Fruit fly (Drosophila melanogaster): Measurements from ENCODE around the gene Timp.

Timp gene

DNA sequence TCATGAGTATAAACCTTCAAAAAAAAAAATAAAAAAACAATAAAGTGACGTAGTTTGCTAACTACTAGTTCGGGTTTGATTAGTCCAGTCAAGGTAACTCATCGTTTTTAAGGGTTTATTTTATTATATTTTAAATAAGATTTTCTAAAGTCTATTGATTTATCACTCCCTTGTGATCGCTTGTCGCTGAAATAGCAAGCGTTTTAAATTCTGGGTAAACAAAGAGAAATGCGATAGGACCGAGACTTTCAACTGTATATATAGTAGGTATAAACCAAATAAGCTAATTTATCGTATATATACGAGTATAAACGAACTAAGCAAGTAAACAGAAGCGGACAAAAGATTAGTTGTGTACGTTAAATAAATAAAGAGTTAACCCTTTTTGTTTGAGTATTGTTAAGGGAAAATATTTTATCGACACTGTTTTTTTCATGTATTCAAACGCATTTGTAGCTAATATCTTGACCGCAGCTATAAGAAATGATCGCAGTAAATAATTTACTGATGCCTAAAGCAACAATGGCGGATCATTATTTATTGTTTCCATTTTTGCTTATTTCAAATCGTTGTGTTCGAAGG lies 44.2 kb downstream of the Timp start (continued):
- TF ChIP-seq pzg (GFP tag; optimal IDR thresholded peaks at IDR 0.05) (no peak), CkIIα-i1 (GFP tag; IDR thresholded peaks at IDR 0.05) (no peak), pita (GFP tag; optimal IDR thresholded peaks at IDR 0.05) (no peak), B-H1 (GFP tag; IDR thresholded peaks at IDR 0.05) (no peak), Doc3 (GFP tag; IDR thresholded peaks at IDR 0.05; ENCODE audit: partially characterized antibody) (no peak), ATbp (GFP tag; optimal IDR thresholded peaks at IDR 0.05) (peak; percentile 22), Opbp (GFP tag; IDR thresholded peaks at IDR 0.05; ENCODE audit: partially characterized antibody) (no peak), cwo (GFP tag; optimal IDR thresholded peaks at IDR 0.05) (peak; percentile 14), unpg (GFP tag; optimal IDR thresholded peaks at IDR 0.05) (peak; percentile 66), bowl (GFP tag; IDR thresholded peaks at IDR 0.05) (no peak), Hey (tag; optimal IDR thresholded peaks at IDR 0.05) (no peak), aop (GFP tag; IDR thresholded peaks at IDR 0.05) (no peak), CG2199 (GFP tag; IDR thresholded peaks at IDR 0.05) (no peak), fd102C (GFP tag; optimal IDR thresholded peaks at IDR 0.05) (no peak), Atf6 (GFP tag; IDR thresholded peaks at IDR 0.05) (peak; percentile 57), CG10654 (GFP tag; optimal IDR thresholded peaks at IDR 0.05) (no peak), cas (GFP tag; IDR thresholded peaks at IDR 0.05) (no peak), Dek (tag; optimal IDR thresholded peaks at IDR 0.05) (peak; percentile 12), CG18476 (GFP tag; optimal IDR thresholded peaks at IDR 0.05) (no peak), Hand (GFP tag; optimal IDR thresholded peaks at IDR 0.05) (peak; percentile 10), CG8388 (GFP tag; optimal IDR thresholded peaks at IDR 0.05) (peak; percentile 26), sd (tag; optimal IDR thresholded peaks at IDR 0.05) (no peak), CG16813 (GFP tag; IDR thresholded peaks at IDR 0.05; ENCODE audit: partially characterized antibody) (no peak), CG11560 (tag; IDR thresholded peaks at IDR 0.05) (no peak), CG7357 (GFP tag; IDR thresholded peaks at IDR 0.05) (no peak), Lpt (GFP tag; optimal IDR thresholded peaks at IDR 0.05) (no peak), Hr39 (optimal IDR thresholded peaks at IDR 0.05) (no peak), tup (GFP tag; optimal IDR thresholded peaks at IDR 0.05) (no peak), CG1832 (GFP tag; optimal IDR thresholded peaks at IDR 0.05) (no peak), al (GFP tag; IDR thresholded peaks at IDR 0.05) (no peak), CG16815 (GFP tag; optimal IDR thresholded peaks at IDR 0.05) (no peak), zfh1 (GFP tag; IDR thresholded peaks at IDR 0.05) (0 out of 3 replicates have a peak, but pooled peaks have one; percentile 49), CG12391 (tag; optimal IDR thresholded peaks at IDR 0.05) (peak; percentile 39), Xbp1 (GFP tag; optimal IDR thresholded peaks at IDR 0.05) (peak; percentile 44), p53 (GFP tag; optimal IDR thresholded peaks at IDR 0.05) (no peak), CG34376 (GFP tag; optimal IDR thresholded peaks at IDR 0.05) (no peak), CG17328 (GFP tag; IDR thresholded peaks at IDR 0.05) (peak; percentile 18; the same call in 1 of the 2 replicates), CG32532 (GFP tag; IDR thresholded peaks at IDR 0.05) (peak; percentile 37), Hmr (GFP tag; optimal IDR thresholded peaks at IDR 0.05) (peak; percentile 61), row (GFP tag; IDR thresholded peaks at IDR 0.05) (peak; percentile 51; the same call in 2 of the 3 replicates), CG8281 (tag; optimal IDR thresholded peaks at IDR 0.05) (peak; percentile 25), CG3065 (GFP tag; optimal IDR thresholded peaks at IDR 0.05) (no peak), CG34422 (GFP tag; IDR thresholded peaks at IDR 0.05) (no peak), CG42726 (GFP tag; IDR thresholded peaks at IDR 0.05; ENCODE audit: partially characterized antibody) (no peak), HLH4C (GFP tag; IDR thresholded peaks at IDR 0.05; ENCODE audit: partially characterized antibody) (no peak), stc (GFP tag; IDR thresholded peaks at IDR 0.05) (no peak), CG8359 (GFP tag; optimal IDR thresholded peaks at IDR 0.05; ENCODE audit: borderline replicate concordance) (no peak), Mrtf (GFP tag; IDR thresholded peaks at IDR 0.05) (no peak), CG15073 (GFP tag; optimal IDR thresholded peaks at IDR 0.05) (no peak), Lim3 (GFP tag; IDR thresholded peaks at IDR 0.05) (no peak), Mad (GFP tag; optimal IDR thresholded peaks at IDR 0.05) (no peak)
